Fruit fly (Drosophila melanogaster): ENCODE results near the gene B4.

Gene B4

DNA sequence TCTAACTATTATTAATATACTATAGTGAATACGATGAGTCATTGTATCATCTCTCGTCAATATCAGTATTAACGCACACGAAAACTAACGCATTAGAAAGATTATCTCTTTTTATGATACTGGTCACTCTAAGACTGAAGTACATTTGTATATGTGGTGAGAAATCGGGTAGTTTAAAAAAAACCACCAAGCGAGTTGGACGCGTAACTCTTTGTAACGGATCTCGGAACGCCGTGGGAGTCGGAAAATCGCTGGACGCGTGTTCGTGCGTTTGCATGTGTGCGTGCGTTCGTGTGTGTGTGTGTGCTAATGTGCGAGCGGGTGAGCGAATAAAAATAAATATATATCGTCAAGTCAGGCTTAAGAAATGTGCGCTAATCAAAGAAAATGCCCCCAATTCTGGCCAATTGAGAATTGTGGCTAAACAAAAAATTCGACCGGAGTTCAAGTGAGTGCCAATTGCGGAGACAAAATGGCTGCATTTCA lies 888 bp upstream of the B4 start, which contains the start of gene kuz (continued):
- TF ChIP-seq nerfin-2 (GFP tag; IDR thresholded peaks at IDR 0.05; ENCODE audit: partially characterized antibody) (peak; percentile 44; the same call in 1 of the 2 replicates), row (GFP tag; IDR thresholded peaks at IDR 0.05) (peak; percentile 69; the same call in 2 of the 3 replicates), dm (GFP tag; optimal IDR thresholded peaks at IDR 0.05) (peak; percentile 50), D19A (tag; optimal IDR thresholded peaks at IDR 0.05) (peak; percentile 53), CG10366 (GFP tag; IDR thresholded peaks at IDR 0.05) (peak; percentile 30), slbo (GFP tag; IDR thresholded peaks at IDR 0.05) (0 out of 2 replicates have a peak, but pooled peaks have one; percentile 16), C15 (GFP tag; IDR thresholded peaks at IDR 0.05) (no peak), gcm2 (GFP tag; optimal IDR thresholded peaks at IDR 0.05) (peak; percentile 13), zf30C (GFP tag; optimal IDR thresholded peaks at IDR 0.05) (peak; percentile 36), Poxn (GFP tag; IDR thresholded peaks at IDR 0.05) (no peak), CG10147 (GFP tag; optimal IDR thresholded peaks at IDR 0.05) (peak; percentile 10), zen (tag; optimal IDR thresholded peaks at IDR 0.05) (peak; percentile 0), D19B (GFP tag; optimal IDR thresholded peaks at IDR 0.05) (no peak), Nf-YA (GFP tag; IDR thresholded peaks at IDR 0.05) (0 out of 2 replicates have a peak, but pooled peaks have one; percentile 35), trh (GFP tag; optimal IDR thresholded peaks at IDR 0.05) (no peak), HmgZ (tag; optimal IDR thresholded peaks at IDR 0.05) (peak; percentile 64), CG17802 (tag; optimal IDR thresholded peaks at IDR 0.05) (no peak), MTF-1 (GFP tag; optimal IDR thresholded peaks at IDR 0.05; ENCODE audit: borderline replicate concordance) (peak; percentile 54), CG8089 (GFP tag; optimal IDR thresholded peaks at IDR 0.05) (peak; percentile 14), trem (tag; optimal IDR thresholded peaks at IDR 0.05) (no peak), h (optimal IDR thresholded peaks at IDR 0.05) (no peak), nau (GFP tag; optimal IDR thresholded peaks at IDR 0.05) (peak; percentile 25), seq (GFP tag; IDR thresholded peaks at IDR 0.05) (no peak), CG34224 (GFP tag; IDR thresholded peaks at IDR 0.05; ENCODE audit: partially characterized antibody) (peak; percentile 51; the same call in 2 of the 3 replicates), CG11085 (GFP tag; IDR thresholded peaks at IDR 0.05) (no peak), ato (GFP tag; IDR thresholded peaks at IDR 0.05; ENCODE audit: partially characterized antibody) (peak; percentile 66; the same call in 1 of the 2 replicates), HLH3B (GFP tag; IDR thresholded peaks at IDR 0.05) (peak; percentile 38; the same call in 1 of the 2 replicates), CG31441 (GFP tag; IDR thresholded peaks at IDR 0.05) (peak; percentile 29; the same call in 1 of the 2 replicates), pita (GFP tag; optimal IDR thresholded peaks at IDR 0.05) (no peak), sens-2 (GFP tag; IDR thresholded peaks at IDR 0.05) (peak; percentile 27; the same call in 1 of the 2 replicates), CG9437 (GFP tag; optimal IDR thresholded peaks at IDR 0.05) (no peak), CG2712 (tag; optimal IDR thresholded peaks at IDR 0.05) (peak; percentile 41), CG2129 (GFP tag; IDR thresholded peaks at IDR 0.05; ENCODE audit: partially characterized antibody) (peak; percentile 15; the same call in 1 of the 2 replicates), fru (optimal IDR thresholded peaks at IDR 0.05) (no peak), CG13296 (GFP tag; optimal IDR thresholded peaks at IDR 0.05) (peak; percentile 37), dmrt11E (tag; optimal IDR thresholded peaks at IDR 0.05) (no peak), CG42726 (GFP tag; IDR thresholded peaks at IDR 0.05; ENCODE audit: partially characterized antibody) (peak; percentile 79), CG14860 (GFP tag; IDR thresholded peaks at IDR 0.05; ENCODE audit: partially characterized antibody) (0 out of 3 replicates have a peak, but pooled peaks have one; percentile 34), jing (GFP tag; optimal IDR thresholded peaks at IDR 0.05) (no peak), ash1 (GFP tag; optimal IDR thresholded peaks at IDR 0.05) (peak; percentile 28), Hmx (GFP tag; optimal IDR thresholded peaks at IDR 0.05) (no peak), Oaz (GFP tag; IDR thresholded peaks at IDR 0.05) (no peak), CrebB (tag; optimal IDR thresholded peaks at IDR 0.05) (peak; percentile 55), CG6854 (GFP tag; optimal IDR thresholded peaks at IDR 0.05) (peak; percentile 38), CG1647 (GFP tag; optimal IDR thresholded peaks at IDR 0.05) (peak; percentile 4), CG12659 (GFP tag; optimal IDR thresholded peaks at IDR 0.05) (peak; percentile 69), sna (GFP tag; IDR thresholded peaks at IDR 0.05; ENCODE audit: partially characterized antibody) (peak; percentile 61), HLH54F (GFP tag; optimal IDR thresholded peaks at IDR 0.05) (no peak), Trl (optimal IDR thresholded peaks at IDR 0.05) (no peak), Trl (GFP tag; optimal IDR thresholded peaks at IDR 0.05) (peak; percentile 55)

Data from whole organism, embryonic.